Fruit fly (Drosophila melanogaster) whole organism, wandering third instar larva: ENCODE measurements around the gene Arfip.
A peak's percentile ranks its signal among the peaks of the same experiment; 100 is the strongest.

Experiments
- CG32264 ChIP-seq: fragments of 200-800 bp; sonication (Bioruptor generic); optimal IDR thresholded peaks from 2 replicates; lab custom pipeline; 2016; ENCODE audit warnings: missing biosample characterization, missing genetic modification characterization
- CrebA ChIP-seq: fragments of 200-800 bp; sonication (Bioruptor generic); optimal IDR thresholded peaks from 2 replicates; lab custom pipeline; 2016; ENCODE audit warnings: missing biosample characterization, mild to moderate bottlenecking, missing genetic modification characterization, borderline replicate concordance
- GATAd ChIP-seq: sonication (Bioruptor generic); optimal IDR thresholded peaks from 2 replicates; lab custom pipeline; 2016; ENCODE audit warnings: missing biosample characterization, missing genetic modification characterization
- HLH106 ChIP-seq: fragments of 200-800 bp; optimal IDR thresholded peaks from 3 replicates; lab custom pipeline; 2019; ENCODE audit warnings: missing biosample characterization, mild to moderate bottlenecking, missing genetic modification characterization, moderate library complexity
- Hnf4 ChIP-seq: fragments of 200-800 bp; sonication (Bioruptor generic); optimal IDR thresholded peaks from 2 replicates; lab custom pipeline; 2016; ENCODE audit warnings: missing biosample characterization, mild to moderate bottlenecking, missing genetic modification characterization
- Hr78 ChIP-seq: fragments of >200 bp; optimal IDR thresholded peaks from 2 replicates; lab custom pipeline; 2017; ENCODE audit warnings: missing biosample characterization, missing genetic modification characterization
- Hr83 ChIP-seq: fragments of 200-300 bp; sonication (Bioruptor generic); optimal IDR thresholded peaks from 2 replicates; lab custom pipeline; 2016; ENCODE audit warnings: missing biosample characterization, mild to moderate bottlenecking, missing genetic modification characterization, moderate library complexity; ENCODE audit not compliant: poor library complexity, severe bottlenecking
- Jra ChIP-seq: sonication (Bioruptor generic); optimal IDR thresholded peaks from 2 replicates; lab custom pipeline; 2016; ENCODE audit warnings: missing biosample characterization, missing genetic modification characterization
- Mio ChIP-seq: sonication (Bioruptor generic); optimal IDR thresholded peaks from 2 replicates; lab custom pipeline; 2016; ENCODE audit warnings: missing biosample characterization, missing genetic modification characterization
- Myc ChIP-seq: fragments of >200 bp; optimal IDR thresholded peaks from 2 replicates; lab custom pipeline; 2017
- OdsH ChIP-seq: fragments of 200-800 bp; sonication (Bioruptor generic); optimal IDR thresholded peaks from 2 replicates; lab custom pipeline; 2016; ENCODE audit warnings: missing biosample characterization, mild to moderate bottlenecking, missing genetic modification characterization
- Sp1 ChIP-seq: fragments of 200-800 bp; sonication (Bioruptor generic); optimal IDR thresholded peaks from 3 replicates; lab custom pipeline; 2019; ENCODE audit warnings: missing biosample characterization, mild to moderate bottlenecking, missing genetic modification characterization, moderate library complexity
- Vsx2 ChIP-seq: fragments of 200-300, 225-300 bp; sonication (Bioruptor generic); optimal IDR thresholded peaks from 2 replicates; lab custom pipeline; 2018; ENCODE audit warnings: missing biosample characterization, missing genetic modification characterization; ENCODE audit not compliant: partially characterized antibody
- br ChIP-seq: fragments of 200-800 bp; sonication (Bioruptor generic); optimal IDR thresholded peaks from 2 replicates; lab custom pipeline; 2016; ENCODE audit warnings: missing biosample characterization, missing genetic modification characterization
- brk ChIP-seq: fragments of 200-800 bp; sonication (Bioruptor generic); optimal IDR thresholded peaks from 2 replicates; lab custom pipeline; 2016; ENCODE audit warnings: missing biosample characterization, mild to moderate bottlenecking, missing genetic modification characterization
- dmrt93B ChIP-seq: fragments of 200-800 bp; sonication (Bioruptor generic); optimal IDR thresholded peaks from 2 replicates; lab custom pipeline; 2018; ENCODE audit warnings: missing biosample characterization, mild to moderate bottlenecking, missing genetic modification characterization
- dsf ChIP-seq: sonication (Bioruptor generic); optimal IDR thresholded peaks from 2 replicates; lab custom pipeline; 2016; ENCODE audit warnings: missing biosample characterization, missing genetic modification characterization, borderline replicate concordance
- foxo ChIP-seq, 2 experiments: fragments of 200-800 bp; sonication (Bioruptor generic); optimal IDR thresholded peaks; 2 replicates in 1 of 2; 3 replicates in 1 of 2; lab custom pipeline; 2016 to 2017; ENCODE audit warnings: missing biosample characterization in 2 of 2, missing genetic modification characterization in 2 of 2
- fru ChIP-seq: fragments of 200-800 bp; sonication (Bioruptor generic); optimal IDR thresholded peaks from 3 replicates; lab custom pipeline; 2016; ENCODE audit warnings: missing biosample characterization, mild to moderate bottlenecking, missing genetic modification characterization
- h ChIP-seq: fragments of 200-800 bp; sonication (Bioruptor generic); optimal IDR thresholded peaks from 3 replicates; lab custom pipeline; 2016; ENCODE audit warnings: missing biosample characterization, mild to moderate bottlenecking, missing genetic modification characterization
- lola ChIP-seq: fragments of >200 bp; optimal IDR thresholded peaks from 2 replicates; lab custom pipeline; 2017; ENCODE audit warnings: missing biosample characterization, missing genetic modification characterization
- pan ChIP-seq: fragments of >200 bp; optimal IDR thresholded peaks from 2 replicates; lab custom pipeline; 2017
- rgr ChIP-seq: fragments of 200-800 bp; sonication (Bioruptor generic); optimal IDR thresholded peaks from 3 replicates; lab custom pipeline; 2016; ENCODE audit warnings: missing biosample characterization, mild to moderate bottlenecking, missing genetic modification characterization
- sv ChIP-seq: fragments of 200-800 bp; sonication (Bioruptor generic); optimal IDR thresholded peaks from 3 replicates; lab custom pipeline; 2016; ENCODE audit warnings: missing biosample characterization, missing genetic modification characterization
- usp ChIP-seq: fragments of >200 bp; optimal IDR thresholded peaks from 2 replicates; lab custom pipeline; 2017; ENCODE audit warnings: missing biosample characterization, missing genetic modification characterization

The Arfip gene

DNA sequence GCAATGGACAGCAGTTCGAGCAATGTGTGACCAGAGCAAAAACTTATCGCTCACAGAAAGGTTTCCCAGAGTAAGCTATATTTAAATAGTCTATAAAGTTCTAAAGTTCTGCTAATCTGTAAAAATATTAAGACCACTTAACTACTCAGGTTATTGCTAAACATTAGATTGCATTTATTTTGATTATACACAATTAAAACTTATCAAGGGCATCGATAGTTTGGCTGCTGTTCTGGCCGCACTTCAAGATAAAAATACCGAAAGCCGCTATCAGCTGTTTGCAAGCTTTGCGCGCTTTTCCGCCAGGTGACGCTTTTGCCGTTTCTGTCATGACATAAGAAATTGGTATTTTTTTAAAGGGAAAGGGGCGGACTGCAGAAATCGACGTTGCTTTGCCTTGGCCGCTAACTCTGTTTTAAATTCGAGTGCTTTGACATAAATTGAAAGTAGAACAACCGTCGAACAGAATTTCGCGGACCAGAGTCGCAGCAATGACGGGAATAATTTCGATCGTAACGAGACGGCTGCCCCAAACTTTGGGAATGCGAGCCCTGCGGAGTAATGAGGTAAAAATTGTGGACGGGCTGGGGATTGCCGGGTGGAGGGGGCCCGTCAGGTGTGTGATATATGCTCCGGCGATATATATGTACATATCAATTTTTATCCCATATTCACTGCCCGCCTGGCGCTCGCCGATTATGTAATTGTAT lies 9.3 kb upstream of the Arfip start, which contains the start of the genes CG17734 and CG5214:
TSS of gene CG17734 (minus strand) at position 49 of the 710 bp plus-strand sequence.
TSS of gene CG5214 (plus strand) at position 352 of the 710 bp plus-strand sequence.
- peak; percentile 40 for TF ChIP-seq Jra (GFP tag; lab: Kevin White, UChicago)
- TF ChIP-seq Myc (lab: Kevin White, UChicago): peak; percentile 73
- TF ChIP-seq CG32264 (GFP tag; lab: Kevin White, UChicago): peak; percentile 28
- TF ChIP-seq Hr78 (GFP tag; lab: Kevin White, UChicago): no peak
- TF ChIP-seq Hnf4: no peak
- no peak for TF ChIP-seq foxo (GFP tag; optimal IDR thresholded peaks at IDR 0.05; lab: Kevin White, UChicago)
- peak; percentile 65 for TF ChIP-seq Hr83 (GFP tag; lab: Kevin White, UChicago)
- TF ChIP-seq sv: peak; percentile 26
- TF ChIP-seq rgr (GFP tag; lab: Kevin White, UChicago): peak; percentile 37
- no peak for TF ChIP-seq Vsx2 (GFP tag; lab: Kevin White, UChicago)
- TF ChIP-seq CrebA (GFP tag; lab: Kevin White, UChicago): no peak
- peak; percentile 46 for TF ChIP-seq h (GFP tag; lab: Kevin White, UChicago)
- TF ChIP-seq Sp1: peak; percentile 32
- TF ChIP-seq fru (GFP tag; lab: Kevin White, UChicago): peak; percentile 49
- TF ChIP-seq Mio (GFP tag; lab: Kevin White, UChicago): no peak
- TF ChIP-seq dsf (GFP tag; lab: Kevin White, UChicago): peak; percentile 24
- no peak for TF ChIP-seq pan (lab: Kevin White, UChicago)
- no peak for TF ChIP-seq br (GFP tag; lab: Kevin White, UChicago)
- no peak for TF ChIP-seq dmrt93B
- TF ChIP-seq, all 38 proteins: peak for 10

DNA sequence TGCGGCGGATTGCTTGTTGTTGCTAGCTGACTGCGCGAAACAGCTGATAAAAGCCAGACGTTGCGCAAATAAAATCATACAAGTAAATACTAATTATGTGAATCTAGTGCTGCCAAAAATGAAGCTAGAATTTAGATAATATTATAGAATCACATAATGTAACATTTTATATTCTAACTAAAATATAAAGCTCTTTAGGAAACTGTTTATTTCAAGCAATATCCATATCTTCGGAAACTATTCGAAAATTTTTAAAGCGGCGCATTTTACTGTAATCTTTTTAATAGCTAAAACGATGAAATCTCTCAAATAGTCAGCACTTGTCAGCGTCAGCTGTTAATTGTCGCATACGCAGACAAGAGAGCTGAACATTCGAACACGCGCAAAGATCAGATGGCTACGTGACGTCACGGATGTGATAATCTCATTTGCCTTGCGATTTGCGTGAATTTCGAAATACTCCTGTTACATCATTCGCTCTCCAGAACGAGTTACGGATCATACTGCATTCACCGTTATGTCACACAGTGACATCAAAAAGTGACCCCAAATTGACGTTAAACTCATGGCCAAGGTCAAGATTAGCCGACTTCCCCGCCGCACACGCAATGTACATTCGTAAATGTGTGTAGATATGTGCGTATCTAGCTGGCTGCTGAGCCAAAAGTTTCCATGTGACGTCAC lies 8.4 kb upstream of the Arfip start:
- TF ChIP-seq foxo (GFP tag; optimal IDR thresholded peaks at IDR 0.05; lab: Kevin White, UChicago) (peak in 1 of 2 experiments; percentile 56), rgr (GFP tag; lab: Kevin White, UChicago) (peak; percentile 22), Myc (lab: Kevin White, UChicago) (peak; percentile 83), HLH106 (tag; lab: Kevin White, UChicago) (peak; percentile 37), CrebA (GFP tag; lab: Kevin White, UChicago) (no peak), lola (GFP tag; lab: Kevin White, UChicago) (no peak), OdsH (GFP tag; lab: Kevin White, UChicago) (peak; percentile 38)

DNA sequence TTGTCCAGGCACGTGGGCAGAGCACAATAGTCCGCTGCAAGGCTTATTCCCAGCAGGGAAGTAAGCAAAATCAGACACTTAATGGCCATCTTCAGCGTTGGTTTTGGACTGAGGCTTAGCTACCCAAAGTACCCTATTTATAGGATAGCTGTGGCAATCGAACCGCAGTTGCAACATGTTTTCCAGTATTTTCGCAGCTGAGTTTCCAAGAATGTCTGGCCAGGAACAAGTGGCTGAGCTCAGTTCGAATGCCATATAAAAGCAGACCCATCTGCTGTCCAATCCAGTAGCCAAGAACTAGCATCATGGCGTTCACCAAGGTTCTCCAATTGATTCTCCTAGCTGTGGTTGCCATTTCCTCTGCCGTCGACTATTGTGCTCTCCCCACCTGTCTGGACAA lies 6.1 kb upstream of the Arfip start, which contains the start of the genes scpr-B and scpr-A:
TSS of gene scpr-B (minus strand) at position 101 of the 400 bp plus-strand sequence.
TSS of gene scpr-A (plus strand) at position 293 of the 400 bp plus-strand sequence.
- no peak for TF ChIP-seq Mio (GFP tag; lab: Kevin White, UChicago)
- TF ChIP-seq usp (GFP tag; lab: Kevin White, UChicago): no peak
- no peak for TF ChIP-seq dmrt93B
- TF ChIP-seq Jra (GFP tag; lab: Kevin White, UChicago): no peak
- TF ChIP-seq Hnf4: no peak
- TF ChIP-seq GATAd (GFP tag; lab: Kevin White, UChicago): no peak
- TF ChIP-seq brk (GFP tag; lab: Kevin White, UChicago): no peak
- TF ChIP-seq, all 38 proteins: peak for 0

dm6 chr3R:11237598-11237997 lies 2.8 kb upstream of the Arfip start, which contains the start of gene CG31388:
Gene CG31388 (plus strand): TSS chr3R:11237815.
- TF ChIP-seq dsf (GFP tag; lab: Kevin White, UChicago): no peak
- peak; percentile 35 for TF ChIP-seq Myc (lab: Kevin White, UChicago)

DNA sequence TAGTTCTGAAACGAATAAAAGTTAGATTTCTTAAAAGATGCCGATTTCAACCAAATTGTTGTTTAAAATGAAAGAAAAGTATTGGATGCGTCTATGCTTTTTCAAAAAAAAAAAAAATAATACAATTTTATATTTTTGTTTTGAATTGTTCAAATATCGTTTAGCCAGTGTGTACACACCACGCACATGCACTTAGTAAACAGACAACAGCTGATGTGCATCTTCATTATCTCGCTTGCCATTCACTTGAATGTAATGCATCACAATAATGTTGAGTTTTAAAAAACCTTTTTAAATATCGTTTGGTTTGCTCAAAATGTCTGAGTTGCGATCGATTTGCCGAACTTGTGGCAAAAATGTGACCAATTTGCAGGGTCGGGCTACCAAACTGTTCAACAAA lies 1.2 kb upstream of the Arfip start, which contains the start of gene CG31441:
TSS of gene CG31441 (plus strand) at position 246 of the 400 bp plus-strand sequence.
- TF ChIP-seq Hr83 (GFP tag; lab: Kevin White, UChicago): peak; percentile 31
- TF ChIP-seq usp (GFP tag; lab: Kevin White, UChicago): no peak
